Worm (Caenorhabditis elegans) whole organism, L4 larva: ENCODE results near the gene T10B10.4.

Source experiments
- Y48G9A.11 ChIP-seq: fragments of 200-800 bp; sonication (Bioruptor generic); IDR thresholded peaks from 2 replicates; pipeline ENCODE4 v1.3.6; 2022; ENCODE audit warnings: missing genetic modification reagents, missing genetic modification characterization, missing compliant biosample characterization
- Y5F2A.4 ChIP-seq: fragments of 200-800 bp; sonication (Bioruptor generic); optimal IDR thresholded peaks from 2 replicates; lab custom pipeline; 2018; ENCODE audit warnings: mild to moderate bottlenecking, missing genetic modification characterization, missing compliant biosample characterization
- attf-4 ChIP-seq: sonication (generic microtip); optimal IDR thresholded peaks from 3 replicates; lab custom pipeline; 2017; ENCODE audit warnings: missing biosample characterization, missing genetic modification characterization
- ceh-28 ChIP-seq: fragments of 150-350 bp; optimal IDR thresholded peaks from 2 replicates; lab custom pipeline; 2014; ENCODE audit warnings: missing biosample characterization, missing genetic modification reagents, missing genetic modification characterization
- ceh-32 ChIP-seq: sonication (generic microtip); optimal IDR thresholded peaks from 2 replicates; lab custom pipeline; 2016; ENCODE audit warnings: mild to moderate bottlenecking, missing genetic modification characterization, missing compliant biosample characterization; ENCODE audit not compliant: poor library complexity
- ceh-44 ChIP-seq: fragments of 200-800 bp; sonication (Bioruptor generic); IDR thresholded peaks from 2 replicates; pipeline ENCODE4 v1.3.6; 2022; ENCODE audit warnings: missing genetic modification reagents, missing genetic modification characterization, missing compliant biosample characterization
- cey-2 ChIP-seq: sonication (generic microtip); optimal IDR thresholded peaks from 3 replicates; lab custom pipeline; 2017; ENCODE audit warnings: missing genetic modification characterization, mild to moderate bottlenecking, missing compliant biosample characterization, antibody characterized with exemption, borderline replicate concordance; ENCODE audit not compliant: insufficient read depth
- ctbp-1 ChIP-seq: fragments of 200-800 bp; sonication (Bioruptor generic); IDR thresholded peaks from 2 replicates; pipeline ENCODE4 v1.3.6; 2022; ENCODE audit warnings: missing genetic modification reagents, missing genetic modification characterization, missing compliant biosample characterization
- daf-16 ChIP-seq, 3 experiments: sonication (generic microtip); optimal IDR thresholded peaks; 2 replicates each; lab custom pipeline; 2016 to 2017; ENCODE audit warnings: missing genetic modification characterization in 3 of 3, missing genetic modification reagents in 3 of 3, mild to moderate bottlenecking in 2 of 3, missing compliant biosample characterization in 2 of 3, missing biosample characterization in 1 of 3, moderate library complexity in 1 of 3
- daf-19 ChIP-seq: fragments of 200-800 bp; sonication (Bioruptor generic); conservative IDR thresholded peaks from 2 replicates; pipeline ENCODE4 v1.3.6; 2022; ENCODE audit warnings: missing genetic modification characterization, missing compliant biosample characterization
- daf-8 ChIP-seq: fragments of 200-800 bp; sonication (Bioruptor generic); IDR thresholded peaks from 2 replicates; pipeline ENCODE4 v1.3.6; 2022; ENCODE audit warnings: missing genetic modification characterization, missing compliant biosample characterization
- dmd-6 ChIP-seq: fragments of 200-800 bp; sonication (Bioruptor generic); IDR thresholded peaks from 2 replicates; pipeline ENCODE4 v1.3.6; 2022; ENCODE audit warnings: missing genetic modification reagents, missing genetic modification characterization, missing compliant biosample characterization
- dpl-1 ChIP-seq: fragments of 150-350 bp; optimal IDR thresholded peaks from 2 replicates; lab custom pipeline; 2014; ENCODE audit warnings: missing biosample characterization, missing genetic modification reagents, missing genetic modification characterization
- duxl-1 ChIP-seq: sonication (generic microtip); optimal IDR thresholded peaks from 2 replicates; lab custom pipeline; 2016; ENCODE audit warnings: mild to moderate bottlenecking, missing genetic modification characterization, moderate library complexity, missing compliant biosample characterization; ENCODE audit not compliant: poor library complexity
- dve-1 ChIP-seq: sonication (generic microtip); optimal IDR thresholded peaks from 2 replicates; lab custom pipeline; 2017; ENCODE audit warnings: antibody characterized with exemption, mild to moderate bottlenecking, missing genetic modification characterization, missing compliant biosample characterization; ENCODE audit not compliant: insufficient read depth
- egl-43 ChIP-seq: fragments of 200-800 bp; sonication (Bioruptor generic); IDR thresholded peaks from 2 replicates; pipeline ENCODE4 v1.3.6; 2022; ENCODE audit warnings: missing genetic modification reagents, missing genetic modification characterization, missing compliant biosample characterization
- fkh-10 ChIP-seq: fragments of 150-350 bp; optimal IDR thresholded peaks from 2 replicates; lab custom pipeline; 2014; ENCODE audit warnings: missing biosample characterization, missing genetic modification reagents, missing genetic modification characterization
- hif-1 ChIP-seq, 2 experiments: sonication (generic microtip); optimal IDR thresholded peaks; 2 replicates each; lab custom pipeline; 2016 to 2017; ENCODE audit warnings: missing compliant biosample characterization in 2 of 2, missing genetic modification characterization in 2 of 2, missing genetic modification reagents in 2 of 2, missing genotype in 2 of 2, mild to moderate bottlenecking in 1 of 2
- hlh-11 ChIP-seq: fragments of 200-800 bp; sonication (Bioruptor generic); optimal IDR thresholded peaks from 2 replicates; lab custom pipeline; 2018; ENCODE audit warnings: mild to moderate bottlenecking, missing genetic modification characterization, missing compliant biosample characterization
- hlh-30 ChIP-seq: sonication (generic microtip); optimal IDR thresholded peaks from 2 replicates; lab custom pipeline; 2017; ENCODE audit warnings: antibody characterized with exemption, mild to moderate bottlenecking, missing genetic modification characterization, missing compliant biosample characterization; ENCODE audit not compliant: insufficient read depth
- hmg-1.1 ChIP-seq: fragments of 200-800 bp; sonication (Bioruptor generic); IDR thresholded peaks from 2 replicates; pipeline ENCODE4 v1.3.6; 2022; ENCODE audit warnings: missing genetic modification reagents, missing genetic modification characterization, missing compliant biosample characterization
- lim-7 ChIP-seq: fragments of 200-800 bp; sonication (Bioruptor generic); IDR thresholded peaks from 2 replicates; pipeline ENCODE4 v1.3.6; 2022; ENCODE audit warnings: missing genetic modification characterization, missing compliant biosample characterization
- lin-1 ChIP-seq: fragments of 200-800 bp; sonication (Bioruptor generic); IDR thresholded peaks from 2 replicates; pipeline ENCODE4 v1.3.6; 2022; ENCODE audit warnings: missing genetic modification reagents, missing genetic modification characterization, missing compliant biosample characterization
- lin-38 ChIP-seq: fragments of 200-800 bp; sonication (Bioruptor generic); IDR thresholded peaks from 2 replicates; pipeline ENCODE4 v1.3.6; 2022; ENCODE audit warnings: missing genetic modification reagents, missing genetic modification characterization, missing compliant biosample characterization
- lsy-2 ChIP-seq, 2 experiments: fragments of 150-350 bp in 1 of 2; sonication (generic microtip) in 1 of 2; optimal IDR thresholded peaks; 2 replicates each; lab custom pipeline; 2014 to 2017; ENCODE audit warnings: missing biosample characterization in 2 of 2, missing genetic modification characterization in 2 of 2
- mdt-29 ChIP-seq: fragments of 200-800 bp; sonication (Bioruptor generic); IDR thresholded peaks from 2 replicates; pipeline ENCODE4 v1.3.6; 2022; ENCODE audit warnings: missing genetic modification reagents, missing genetic modification characterization, missing compliant biosample characterization
- mep-1 ChIP-seq: fragments of 150-350 bp; sonication (generic microtip); optimal IDR thresholded peaks from 3 replicates; lab custom pipeline; 2014; ENCODE audit warnings: missing biosample characterization, missing genetic modification characterization
- mes-2 ChIP-seq: sonication (generic microtip); optimal IDR thresholded peaks from 2 replicates; lab custom pipeline; 2016; ENCODE audit warnings: missing genotype, mild to moderate bottlenecking, missing genetic modification characterization, missing compliant biosample characterization; ENCODE audit not compliant: poor library complexity, severe bottlenecking
- mxl-2 ChIP-seq: fragments of 200-800 bp; sonication (Bioruptor generic); conservative IDR thresholded peaks from 2 replicates; pipeline ENCODE4 v1.3.6; 2022; ENCODE audit warnings: missing genetic modification reagents, missing genetic modification characterization, missing compliant biosample characterization
- mxl-3 ChIP-seq: fragments of 200-800 bp; sonication (Bioruptor generic); optimal IDR thresholded peaks from 2 replicates; lab custom pipeline; 2018; ENCODE audit warnings: mild to moderate bottlenecking, missing genetic modification characterization, missing compliant biosample characterization
- nhr-111 ChIP-seq: fragments of 200-800 bp; sonication (Bioruptor generic); optimal IDR thresholded peaks from 2 replicates; lab custom pipeline; 2018; ENCODE audit warnings: mild to moderate bottlenecking, missing genetic modification characterization, missing compliant biosample characterization
- nhr-25 ChIP-seq: sonication (generic microtip); optimal IDR thresholded peaks from 2 replicates; lab custom pipeline; 2017; ENCODE audit warnings: missing genetic modification characterization, mild to moderate bottlenecking, missing compliant biosample characterization, antibody characterized with exemption, moderate library complexity, borderline replicate concordance; ENCODE audit not compliant: insufficient read depth
- nhr-28 ChIP-seq: fragments of 150-350 bp; optimal IDR thresholded peaks from 2 replicates; lab custom pipeline; 2014; ENCODE audit warnings: missing biosample characterization, missing genetic modification characterization
- nhr-41 ChIP-seq: fragments of 200-800 bp; sonication (Bioruptor generic); IDR thresholded peaks from 2 replicates; pipeline ENCODE4 v1.3.6; 2022; ENCODE audit warnings: missing genetic modification reagents, missing genetic modification characterization, missing compliant biosample characterization
- nhr-48 ChIP-seq: sonication (generic microtip); optimal IDR thresholded peaks from 2 replicates; lab custom pipeline; 2016; ENCODE audit warnings: mild to moderate bottlenecking, missing genetic modification characterization, missing compliant biosample characterization
- pha-4 ChIP-seq, 2 experiments: fragments of 150-350 bp in 1 of 2; fragments of 200-800 bp in 1 of 2; sonication (Bioruptor generic) in 1 of 2; IDR thresholded peaks in 1 of 2; optimal IDR thresholded peaks in 1 of 2; 2 replicates each; pipeline versions ENCODE4 v1.3.6 to Lab custom; 2014 to 2022; ENCODE audit warnings: missing genetic modification characterization in 2 of 2, missing genetic modification reagents in 2 of 2, missing biosample characterization in 1 of 2, missing compliant biosample characterization in 1 of 2
- sdz-12 ChIP-seq: fragments of 200-800 bp; sonication (Bioruptor generic); optimal IDR thresholded peaks from 2 replicates; lab custom pipeline; 2018; ENCODE audit warnings: mild to moderate bottlenecking, missing genetic modification characterization, missing compliant biosample characterization
- set-16 ChIP-seq: fragments of 200-800 bp; sonication (Bioruptor generic); IDR thresholded peaks from 2 replicates; pipeline ENCODE4 v1.3.6; 2022; ENCODE audit warnings: missing genetic modification reagents, missing genetic modification characterization, missing compliant biosample characterization
- snpc-1.2 ChIP-seq: fragments of 200-800 bp; sonication (Bioruptor generic); IDR thresholded peaks from 2 replicates; pipeline ENCODE4 v1.3.6; 2022; ENCODE audit warnings: missing genetic modification reagents, missing genetic modification characterization, missing compliant biosample characterization
- spr-1 ChIP-seq: sonication (generic microtip); optimal IDR thresholded peaks from 2 replicates; lab custom pipeline; 2016; ENCODE audit warnings: mild to moderate bottlenecking, missing genetic modification characterization, missing compliant biosample characterization
- unc-39 ChIP-seq: sonication (generic microtip); optimal IDR thresholded peaks from 2 replicates; lab custom pipeline; 2017; ENCODE audit warnings: missing biosample characterization, missing genetic modification characterization
- vab-7 ChIP-seq: fragments of 200-800 bp; sonication (Bioruptor generic); IDR thresholded peaks from 2 replicates; pipeline ENCODE4 v1.3.6; 2022; ENCODE audit warnings: missing genetic modification reagents, missing genetic modification characterization, missing compliant biosample characterization
- zfp-2 ChIP-seq: sonication (generic microtip); optimal IDR thresholded peaks from 2 replicates; lab custom pipeline; 2016; ENCODE audit warnings: mild to moderate bottlenecking, missing genetic modification characterization, missing compliant biosample characterization
- zfp-3 ChIP-seq: fragments of 200-800 bp; sonication (Bioruptor generic); conservative IDR thresholded peaks from 2 replicates; pipeline ENCODE4 v1.3.6; 2022; ENCODE audit warnings: missing genetic modification reagents, missing genetic modification characterization, missing compliant biosample characterization
- ztf-11 ChIP-seq: fragments of 150-350 bp; optimal IDR thresholded peaks from 2 replicates; lab custom pipeline; 2014; ENCODE audit warnings: missing biosample characterization, missing genetic modification characterization
- ztf-7 ChIP-seq: fragments of 150-350 bp; optimal IDR thresholded peaks from 2 replicates; lab custom pipeline; 2014; ENCODE audit warnings: missing biosample characterization, missing genetic modification characterization

Gene T10B10.4

DNA sequence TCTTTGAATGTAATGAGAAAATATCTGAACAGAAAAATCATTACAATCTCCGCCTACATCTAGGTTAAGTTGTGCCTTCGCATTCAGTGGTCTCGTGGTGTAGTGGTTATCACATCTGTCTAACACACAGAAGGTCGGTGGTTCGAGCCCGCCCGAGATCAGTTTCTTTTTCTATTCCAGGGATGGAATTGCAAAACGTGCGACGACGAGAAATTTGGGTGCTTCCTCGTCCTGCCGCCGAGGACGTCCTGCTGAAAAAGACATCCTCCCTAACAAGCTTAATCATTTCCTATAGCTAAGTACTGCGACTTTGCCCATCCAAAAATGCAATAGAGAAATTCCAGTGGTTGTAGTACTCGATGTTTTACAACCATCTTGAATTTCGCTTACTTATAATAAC lies 46.1 kb downstream of the T10B10.4 start:
- TF ChIP-seq snpc-1.2 (GFP tag; lab: Robert Waterston, UW) (peak; percentile 81), set-16 (GFP tag; lab: Robert Waterston, UW) (no peak; the same call in 1 of the 2 replicates), dmd-6 (GFP tag; lab: Robert Waterston, UW) (peak; percentile 51), ceh-32 (no peak), daf-19 (no peak), dve-1 (tag; lab: Kevin White, UChicago) (peak; percentile 41), vab-7 (GFP tag; lab: Robert Waterston, UW) (0 out of 2 replicates have a peak, but pooled peaks have one; percentile 26), nhr-28 (tag; lab: Kevin White, UChicago) (no peak), unc-39 (tag; lab: Kevin White, UChicago) (no peak), ceh-28 (tag; lab: Kevin White, UChicago) (no peak), nhr-41 (GFP tag; lab: Robert Waterston, UW) (no peak), Y48G9A.11 (GFP tag; lab: Robert Waterston, UW) (peak; percentile 25; the same call in 1 of the 2 replicates), nhr-48 (no peak), mes-2 (tag; lab: Kevin White, UChicago) (peak; percentile 58), sdz-12 (GFP tag; lab: Kevin White, UChicago) (no peak), ztf-7 (tag; lab: Kevin White, UChicago) (no peak), spr-1 (tag; lab: Kevin White, UChicago) (no peak), daf-8 (GFP tag; lab: Robert Waterston, UW) (no peak), hmg-1.1 (GFP tag; lab: Robert Waterston, UW) (no peak), ceh-44 (peak; percentile 55; the same call in 1 of the 2 replicates), Y5F2A.4 (GFP tag; lab: Kevin White, UChicago) (no peak), mdt-29 (GFP tag; lab: Robert Waterston, UW) (no peak), hlh-11 (tag; lab: Kevin White, UChicago) (peak; percentile 24), mxl-2 (no peak), mxl-3 (GFP tag; lab: Kevin White, UChicago) (no peak), hif-1 (tag; optimal IDR thresholded peaks at IDR 0.05; lab: Kevin White, UChicago) (no peak), lin-1 (GFP tag; lab: Robert Waterston, UW) (peak; percentile 52; the same call in 1 of the 2 replicates), lim-7 (GFP tag; lab: Robert Waterston, UW) (peak; percentile 55; the same call in 1 of the 2 replicates), duxl-1 (tag; lab: Kevin White, UChicago) (peak; percentile 54), lsy-2 (tag; optimal IDR thresholded peaks at IDR 0.05; lab: Kevin White, UChicago) (no peak), pha-4 (GFP tag; IDR thresholded peaks at IDR 0.05; lab: Robert Waterston, UW) (no peak), pha-4 (tag; optimal IDR thresholded peaks at IDR 0.05; lab: Kevin White, UChicago) (no peak), dpl-1 (GFP tag; lab: Kevin White, UChicago) (no peak), attf-4 (tag; lab: Kevin White, UChicago) (no peak), hlh-30 (tag; lab: Kevin White, UChicago) (peak; percentile 42), zfp-2 (tag; lab: Kevin White, UChicago) (no peak), egl-43 (GFP tag; lab: Robert Waterston, UW) (peak; percentile 53), lin-38 (peak; percentile 57), nhr-111 (GFP tag; lab: Kevin White, UChicago) (no peak), nhr-25 (no peak), zfp-3 (GFP tag; lab: Robert Waterston, UW) (no peak), ztf-11 (tag; lab: Kevin White, UChicago) (no peak), ctbp-1 (peak; percentile 62; the same call in 1 of the 2 replicates), daf-16 (GFP tag; optimal IDR thresholded peaks at IDR 0.05; lab: Kevin White, UChicago) (peak in 1 of 2 experiments; percentile 1), daf-16 (tag; optimal IDR thresholded peaks at IDR 0.05; lab: Kevin White, UChicago) (peak; percentile 28), fkh-10 (GFP tag; lab: Kevin White, UChicago) (no peak), mep-1 (tag; lab: Kevin White, UChicago) (peak; percentile 28), cey-2 (no peak)
